Fruit fly (Drosophila melanogaster) whole organism, embryonic: ENCODE measurements around the gene Hrb98DE.
A peak's percentile ranks its signal among the peaks of the same experiment; 100 is the strongest.

Experiments used
- ATbp ChIP-seq: fragments of 200-800 bp; sonication (Bioruptor generic); optimal IDR thresholded peaks from 2 replicates; lab custom pipeline; 2017; ENCODE audit warnings: missing biosample characterization, mild to moderate bottlenecking, missing genetic modification characterization, missing genetic modification reagents
- CG10209 ChIP-seq: fragments of 200-800 bp; sonication (Bioruptor generic); optimal IDR thresholded peaks from 3 replicates; lab custom pipeline; 2017; ENCODE audit warnings: missing biosample characterization, mild to moderate bottlenecking, missing genetic modification characterization, missing genetic modification reagents
- CG10431 ChIP-seq: fragments of 200-800 bp; sonication (Bioruptor generic); optimal IDR thresholded peaks from 3 replicates; lab custom pipeline; 2018; ENCODE audit warnings: missing biosample characterization, mild to moderate bottlenecking, missing genetic modification characterization
- CG13296 ChIP-seq: fragments of 200-800 bp; sonication (Bioruptor generic); optimal IDR thresholded peaks from 3 replicates; lab custom pipeline; 2018; ENCODE audit warnings: missing biosample characterization, mild to moderate bottlenecking, missing genetic modification characterization
- CG13424 ChIP-seq: fragments of 200-800 bp; sonication (Bioruptor generic); optimal IDR thresholded peaks from 2 replicates; lab custom pipeline; 2019; ENCODE audit warnings: missing biosample characterization, mild to moderate bottlenecking, missing genetic modification characterization, moderate library complexity
- CG15073 ChIP-seq: fragments of 200-800 bp; sonication (Bioruptor generic); optimal IDR thresholded peaks from 2 replicates; lab custom pipeline; 2016; ENCODE audit warnings: missing biosample characterization, missing genetic modification characterization
- CG1603 ChIP-seq: fragments of 200-800 bp; sonication (Bioruptor generic); optimal IDR thresholded peaks from 2 replicates; lab custom pipeline; 2019; ENCODE audit warnings: missing biosample characterization, mild to moderate bottlenecking, missing genetic modification characterization, moderate library complexity
- CG17912 ChIP-seq: fragments of 200-800 bp; sonication (Bioruptor generic); optimal IDR thresholded peaks from 2 replicates; lab custom pipeline; 2018; ENCODE audit warnings: missing biosample characterization, mild to moderate bottlenecking, missing genetic modification characterization
- CG1832 ChIP-seq: fragments of 200-800 bp; sonication (Bioruptor generic); optimal IDR thresholded peaks from 2 replicates; lab custom pipeline; 2017; ENCODE audit warnings: missing biosample characterization, mild to moderate bottlenecking, missing genetic modification characterization, inconsistent platforms
- CG32532 ChIP-seq: fragments of 200-800 bp; sonication (Bioruptor generic); IDR thresholded peaks from 2 replicates; pipeline ENCODE4 v1.3.6; 2022; ENCODE audit warnings: missing biosample characterization, missing genetic modification characterization
- CG3726 ChIP-seq: fragments of 200-800 bp; sonication (Bioruptor generic); IDR thresholded peaks from 3 replicates; pipeline ENCODE4, ENCODE4 v1.3.6; 2022; ENCODE audit warnings: missing biosample characterization, missing genetic modification characterization
- CG4617 ChIP-seq: fragments of 200-800 bp; sonication (Bioruptor generic); optimal IDR thresholded peaks from 3 replicates; lab custom pipeline; 2016; ENCODE audit warnings: missing biosample characterization, missing genetic modification characterization, borderline replicate concordance
- CG6689 ChIP-seq: fragments of 200-800 bp; sonication (Bioruptor generic); IDR thresholded peaks from 2 replicates; pipeline ENCODE4 v1.3.6; 2022; ENCODE audit warnings: missing biosample characterization, missing genetic modification characterization
- CG6813 ChIP-seq: fragments of 200-800 bp; sonication (Bioruptor generic); optimal IDR thresholded peaks from 2 replicates; lab custom pipeline; 2017; ENCODE audit warnings: missing biosample characterization, missing genetic modification characterization, mild to moderate bottlenecking, moderate library complexity, missing genetic modification reagents
- CG7357 ChIP-seq: fragments of 200-800 bp; sonication (Bioruptor generic); IDR thresholded peaks from 3 replicates; pipeline ENCODE4 v1.3.6; 2022; ENCODE audit warnings: missing biosample characterization, missing genetic modification characterization
- CG7839 ChIP-seq: fragments of 200-800 bp; sonication (Bioruptor generic); optimal IDR thresholded peaks from 3 replicates; lab custom pipeline; 2018; ENCODE audit warnings: missing biosample characterization, mild to moderate bottlenecking, missing genetic modification characterization, moderate library complexity
- CG8290 ChIP-seq, 3 experiments: fragments of 200-800 bp; sonication (Bioruptor generic); optimal IDR thresholded peaks; 2 replicates each; lab custom pipeline; 2016 to 2019; ENCODE audit warnings: missing biosample characterization in 3 of 3, missing genetic modification characterization in 3 of 3, mild to moderate bottlenecking in 2 of 3, moderate library complexity in 1 of 3
- CG9727 ChIP-seq: fragments of 200-800 bp; sonication (Bioruptor generic); optimal IDR thresholded peaks from 3 replicates; lab custom pipeline; 2017; ENCODE audit warnings: missing biosample characterization, mild to moderate bottlenecking, missing genetic modification characterization
- Dll ChIP-seq: fragments of 200-800 bp; sonication (Bioruptor generic); IDR thresholded peaks from 4 replicates; pipeline ENCODE4 v1.3.6; 2022; ENCODE audit warnings: missing biosample characterization, missing genetic modification characterization; ENCODE audit not compliant: partially characterized antibody
- Elba2 ChIP-seq: fragments of 200-800 bp; sonication (Bioruptor generic); optimal IDR thresholded peaks from 3 replicates; lab custom pipeline; 2016; ENCODE audit warnings: missing biosample characterization, missing genetic modification characterization
- HLH3B ChIP-seq: fragments of 200-800 bp; sonication (Bioruptor generic); IDR thresholded peaks from 2 replicates; pipeline ENCODE4 v1.3.6; 2022; ENCODE audit warnings: missing biosample characterization, missing genetic modification characterization
- Hey ChIP-seq: fragments of 200-800 bp; sonication (Bioruptor generic); optimal IDR thresholded peaks from 3 replicates; lab custom pipeline; 2018; ENCODE audit warnings: missing biosample characterization, mild to moderate bottlenecking, missing genetic modification characterization
- Mad ChIP-seq: fragments of 200-800 bp; sonication (Bioruptor generic); optimal IDR thresholded peaks from 2 replicates; lab custom pipeline; 2016; ENCODE audit warnings: missing biosample characterization, missing genetic modification characterization
- Nf-YC ChIP-seq: fragments of 200-800 bp; optimal IDR thresholded peaks from 3 replicates; lab custom pipeline; 2019; ENCODE audit warnings: missing biosample characterization, mild to moderate bottlenecking, missing genetic modification characterization, moderate library complexity
- Rx ChIP-seq: fragments of 200-800 bp; sonication (Bioruptor generic); IDR thresholded peaks from 2 replicates; pipeline ENCODE4 v1.3.6; 2022; ENCODE audit warnings: missing biosample characterization, missing genetic modification characterization
- Scr ChIP-seq: fragments of 200-800 bp; sonication (Bioruptor generic); IDR thresholded peaks from 2 replicates; pipeline ENCODE4 v1.3.6; 2022; ENCODE audit warnings: missing biosample characterization, missing genetic modification characterization; ENCODE audit not compliant: partially characterized antibody
- Side ChIP-seq: fragments of 200-800 bp; sonication (Bioruptor generic); optimal IDR thresholded peaks from 2 replicates; lab custom pipeline; 2016; ENCODE audit warnings: missing biosample characterization, missing genetic modification characterization
- Vsx1 ChIP-seq: fragments of 200-800 bp; sonication (Bioruptor generic); optimal IDR thresholded peaks from 2 replicates; lab custom pipeline; 2017; ENCODE audit warnings: missing biosample characterization, mild to moderate bottlenecking, missing genetic modification characterization, missing genetic modification reagents
- crc ChIP-seq: fragments of 200-800 bp; sonication (Bioruptor generic); optimal IDR thresholded peaks from 2 replicates; lab custom pipeline; 2016; ENCODE audit warnings: missing biosample characterization, missing genetic modification characterization
- crol ChIP-seq: fragments of 200-800 bp; sonication (Bioruptor generic); IDR thresholded peaks from 2 replicates; pipeline ENCODE4 v1.3.6; 2022; ENCODE audit warnings: missing biosample characterization, missing genetic modification characterization
- danr ChIP-seq: fragments of 200-800 bp; sonication (Bioruptor generic); IDR thresholded peaks from 2 replicates; pipeline ENCODE4 v1.3.6; 2022; ENCODE audit warnings: missing biosample characterization, missing genetic modification characterization
- dimm ChIP-seq: fragments of 200-800 bp; sonication (Bioruptor generic); IDR thresholded peaks from 2 replicates; pipeline ENCODE4 v1.3.6; 2022; ENCODE audit warnings: missing biosample characterization, missing genetic modification characterization
- dysf ChIP-seq: fragments of 200-800 bp; sonication (Bioruptor generic); IDR thresholded peaks from 3 replicates; pipeline ENCODE4 v1.3.6; 2022; ENCODE audit warnings: missing biosample characterization, missing genetic modification characterization
- emc ChIP-seq: fragments of 200-800 bp; sonication (Bioruptor generic); optimal IDR thresholded peaks from 2 replicates; lab custom pipeline; 2016; ENCODE audit warnings: missing biosample characterization, missing genetic modification characterization
- fd102C ChIP-seq: fragments of 200-800 bp; sonication (Bioruptor generic); optimal IDR thresholded peaks from 2 replicates; lab custom pipeline; 2018; ENCODE audit warnings: missing biosample characterization, mild to moderate bottlenecking, missing genetic modification characterization, moderate library complexity
- fd3F ChIP-seq: fragments of 200-800 bp; sonication (Bioruptor generic); optimal IDR thresholded peaks from 2 replicates; lab custom pipeline; 2018; ENCODE audit warnings: missing biosample characterization, mild to moderate bottlenecking, missing genetic modification characterization, moderate library complexity
- hkb ChIP-seq, 2 experiments: fragments of 200-800 bp in 1 of 2; fragments of >200 bp in 1 of 2; sonication (Bioruptor generic) in 1 of 2; IDR thresholded peaks in 1 of 2; optimal IDR thresholded peaks in 1 of 2; 2 replicates each; pipeline versions ENCODE4 v1.3.6 to Lab custom; 2017 to 2022; ENCODE audit warnings: missing biosample characterization in 1 of 2, missing genetic modification characterization in 1 of 2
- insv ChIP-seq, 2 experiments: fragments of 200-800 bp; sonication (Bioruptor generic); optimal IDR thresholded peaks; 3 replicates each; lab custom pipeline; 2016 to 2018; ENCODE audit warnings: missing biosample characterization in 2 of 2, missing genetic modification characterization in 2 of 2
- jigr1 ChIP-seq: fragments of 200-800 bp; sonication (Bioruptor generic); IDR thresholded peaks from 3 replicates; pipeline ENCODE4 v1.3.6; 2022; ENCODE audit warnings: missing biosample characterization, missing genetic modification characterization
- jumu ChIP-seq: fragments of 200-800 bp; sonication (Bioruptor generic); optimal IDR thresholded peaks from 3 replicates; lab custom pipeline; 2016; ENCODE audit warnings: missing biosample characterization, missing genetic modification characterization
- knrl ChIP-seq: fragments of 200-800 bp; sonication (Bioruptor generic); IDR thresholded peaks from 3 replicates; pipeline ENCODE4 v1.3.6; 2022; ENCODE audit warnings: missing biosample characterization, missing genetic modification characterization; ENCODE audit not compliant: partially characterized antibody
- nerfin-2 ChIP-seq: fragments of 200-800 bp; sonication (Bioruptor generic); IDR thresholded peaks from 2 replicates; pipeline ENCODE4 v1.3.6; 2022; ENCODE audit warnings: missing biosample characterization, missing genetic modification characterization; ENCODE audit not compliant: partially characterized antibody
- odd ChIP-seq: fragments of 200-800 bp; sonication (Bioruptor generic); optimal IDR thresholded peaks from 2 replicates; lab custom pipeline; 2017; ENCODE audit warnings: missing biosample characterization, mild to moderate bottlenecking, missing genetic modification characterization
- prd ChIP-seq, 3 experiments: fragments of >200 bp in 2 of 3; fragments of 200-800 bp in 1 of 3; sonication (Bioruptor generic) in 1 of 3; optimal IDR thresholded peaks in 2 of 3; IDR thresholded peaks in 1 of 3; 2 replicates in 2 of 3; 3 replicates in 1 of 3; pipeline versions ENCODE4 v1.3.6 to Lab custom; 2017 to 2022; ENCODE audit warnings: missing biosample characterization in 1 of 3, missing genetic modification characterization in 1 of 3
- salm ChIP-seq: fragments of 200-800 bp; sonication (Bioruptor generic); optimal IDR thresholded peaks from 2 replicates; lab custom pipeline; 2018; ENCODE audit warnings: missing biosample characterization, mild to moderate bottlenecking, missing genetic modification characterization
- sens-2 ChIP-seq: fragments of 200-800 bp; sonication (Bioruptor generic); IDR thresholded peaks from 2 replicates; pipeline ENCODE4 v1.3.6; 2022; ENCODE audit warnings: missing biosample characterization, missing genetic modification characterization
- so ChIP-seq: fragments of 200-800 bp; sonication (Bioruptor generic); IDR thresholded peaks from 3 replicates; pipeline ENCODE4 v1.3.6; 2022; ENCODE audit warnings: missing biosample characterization, missing genetic modification characterization
- tap ChIP-seq: fragments of 200-800 bp; optimal IDR thresholded peaks from 3 replicates; lab custom pipeline; 2019; ENCODE audit warnings: missing biosample characterization, mild to moderate bottlenecking, missing genetic modification characterization, moderate library complexity
- vnd ChIP-seq: fragments of 200-800 bp; sonication (Bioruptor generic); IDR thresholded peaks from 3 replicates; pipeline ENCODE4 v1.3.6; 2022; ENCODE audit warnings: missing biosample characterization, missing genetic modification characterization; ENCODE audit not compliant: partially characterized antibody

The Hrb98DE gene

DNA sequence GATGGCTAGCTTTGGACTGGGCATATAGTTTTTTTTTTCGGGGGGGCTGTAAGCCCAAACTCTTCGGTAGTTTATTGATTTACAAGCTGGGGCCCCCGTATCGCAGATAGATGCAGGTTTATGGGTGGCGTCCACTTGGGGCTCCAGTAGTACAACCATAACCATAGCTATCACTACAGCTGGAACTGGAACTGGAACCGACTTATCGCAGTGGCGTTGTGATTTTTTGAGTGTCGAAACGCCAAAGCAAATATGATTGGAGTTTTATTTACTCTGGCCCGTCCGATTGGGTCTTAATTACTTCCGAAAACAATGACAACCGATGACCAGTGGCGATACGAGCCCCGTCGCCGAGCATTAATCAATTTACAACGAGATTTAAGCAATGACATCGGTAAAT lies 9.2 kb upstream of the Hrb98DE start (continued):
- TF ChIP-seq ATbp (GFP tag; lab: Kevin White, UChicago) (peak; percentile 86), salm (tag; lab: Kevin White, UChicago) (peak; percentile 58), dysf (no peak), danr (GFP tag; lab: Robert Waterston, UW) (no peak), crol (no peak), tap (tag; lab: Kevin White, UChicago) (no peak), fd102C (GFP tag; lab: Kevin White, UChicago) (no peak), CG1603 (tag; lab: Kevin White, UChicago) (peak; percentile 60), CG7357 (GFP tag; lab: Robert Waterston, UW) (no peak), Vsx1 (GFP tag; lab: Kevin White, UChicago) (peak; percentile 76), CG10431 (GFP tag; lab: Kevin White, UChicago) (peak; percentile 42), CG3726 (GFP tag; lab: Robert Waterston, UW) (no peak), Nf-YC (tag; lab: Kevin White, UChicago) (peak; percentile 6), CG4617 (no peak), CG7839 (tag; lab: Kevin White, UChicago) (peak; percentile 33), Mad (no peak), CG9727 (GFP tag; lab: Kevin White, UChicago) (peak; percentile 7), CG17912 (GFP tag; lab: Kevin White, UChicago) (peak; percentile 13), CG6689 (GFP tag; lab: Robert Waterston, UW) (0 out of 2 replicates have a peak, but pooled peaks have one; percentile 21), CG13296 (GFP tag; lab: Kevin White, UChicago) (peak; percentile 53), jigr1 (GFP tag; lab: Robert Waterston, UW) (no peak), HLH3B (GFP tag; lab: Robert Waterston, UW) (peak; percentile 60; the same call in 1 of the 2 replicates), emc (no peak), Hey (peak; percentile 31), insv (GFP tag; optimal IDR thresholded peaks at IDR 0.05; lab: Kevin White, UChicago) (no peak), Dll (GFP tag; lab: Robert Waterston, UW) (no peak), nerfin-2 (no peak), CG13424 (tag; lab: Kevin White, UChicago) (peak; percentile 38), sens-2 (GFP tag; lab: Robert Waterston, UW) (peak; percentile 91), hkb (optimal IDR thresholded peaks at IDR 0.05; lab: Kevin White, UChicago) (no peak), hkb (GFP tag; IDR thresholded peaks at IDR 0.05; lab: Robert Waterston, UW) (peak; percentile 53), CG32532 (GFP tag; lab: Robert Waterston, UW) (peak; percentile 31), so (GFP tag; lab: Robert Waterston, UW) (peak; percentile 58; the same call in 1 of the 3 replicates), dimm (no peak), CG15073 (no peak), crc (GFP tag; lab: Kevin White, UChicago) (no peak), knrl (no peak), Elba2 (GFP tag; lab: Kevin White, UChicago) (no peak), Scr (GFP tag; lab: Robert Waterston, UW) (no peak), odd (GFP tag; lab: Kevin White, UChicago) (peak; percentile 61), Side (GFP tag; lab: Kevin White, UChicago) (peak; percentile 11), vnd (GFP tag; lab: Robert Waterston, UW) (no peak), jumu (GFP tag; lab: Kevin White, UChicago) (no peak), CG6813 (peak; percentile 74), CG10209 (GFP tag; lab: Kevin White, UChicago) (peak; percentile 30), CG8290 (GFP tag; optimal IDR thresholded peaks at IDR 0.05; lab: Kevin White, UChicago) (no peak), CG8290 (tag; optimal IDR thresholded peaks at IDR 0.05; lab: Kevin White, UChicago) (peak; percentile 41 to 50), Rx (GFP tag; lab: Robert Waterston, UW) (no peak), CG1832 (GFP tag; lab: Kevin White, UChicago) (no peak), prd (optimal IDR thresholded peaks at IDR 0.05; lab: Kevin White, UChicago) (no peak), prd (GFP tag; IDR thresholded peaks at IDR 0.05; lab: Robert Waterston, UW) (no peak), fd3F (peak; percentile 6)
